Worm (Caenorhabditis elegans) whole organism, L2 larva: ENCODE measurements around the gene gfi-3.

Experiments
- F13H6.1 ChIP-seq: sonication (generic microtip); optimal IDR thresholded peaks from 2 replicates; lab custom pipeline; 2016; ENCODE audit warnings: missing genetic modification characterization, missing compliant biosample characterization
- R02D3.7 ChIP-seq: fragments of 150-350 bp; optimal IDR thresholded peaks from 2 replicates; lab custom pipeline; 2014; ENCODE audit warnings: missing biosample characterization, missing genetic modification characterization
- Y55F3AM.14 ChIP-seq: fragments of 200-800 bp; sonication (Bioruptor generic); optimal IDR thresholded peaks from 2 replicates; lab custom pipeline; 2018; ENCODE audit warnings: mild to moderate bottlenecking, missing genetic modification characterization, missing compliant biosample characterization
- ZK546.5 ChIP-seq: sonication (generic microtip); optimal IDR thresholded peaks from 2 replicates; lab custom pipeline; 2017; ENCODE audit warnings: missing biosample characterization, missing genetic modification characterization
- alr-1 ChIP-seq: fragments of 150-350 bp; optimal IDR thresholded peaks from 2 replicates; lab custom pipeline; 2014; ENCODE audit warnings: missing biosample characterization, missing genetic modification characterization
- ama-1 ChIP-seq: fragments of 150-350 bp; optimal IDR thresholded peaks from 2 replicates; lab custom pipeline; 2018; ENCODE audit warnings: inconsistent platforms
- ceh-16 ChIP-seq: fragments of 150-350 bp; optimal IDR thresholded peaks from 2 replicates; lab custom pipeline; 2014; ENCODE audit warnings: missing biosample characterization, missing genetic modification characterization
- ceh-82 ChIP-seq: fragments of 150-350 bp; optimal IDR thresholded peaks from 2 replicates; lab custom pipeline; 2014; ENCODE audit warnings: missing biosample characterization, missing genetic modification characterization
- crh-2 ChIP-seq: sonication (generic microtip); optimal IDR thresholded peaks from 2 replicates; lab custom pipeline; 2017; ENCODE audit warnings: missing biosample characterization, missing genetic modification characterization
- dmd-4 ChIP-seq: sonication (generic microtip); optimal IDR thresholded peaks from 2 replicates; lab custom pipeline; 2017; ENCODE audit warnings: missing biosample characterization, missing genetic modification characterization
- elt-3 ChIP-seq: sonication (generic microtip); optimal IDR thresholded peaks from 2 replicates; lab custom pipeline; 2017; ENCODE audit warnings: missing biosample characterization, missing genetic modification characterization
- fos-1 ChIP-seq: fragments of 150-350 bp; optimal IDR thresholded peaks from 2 replicates; lab custom pipeline; 2014; ENCODE audit warnings: missing biosample characterization, missing genetic modification characterization
- gmeb-1 ChIP-seq: fragments of 150-350 bp; optimal IDR thresholded peaks from 2 replicates; lab custom pipeline; 2014; ENCODE audit warnings: missing biosample characterization, missing genetic modification characterization
- lin-11 ChIP-seq: fragments of 150-350 bp; sonication (generic microtip); optimal IDR thresholded peaks from 2 replicates; lab custom pipeline; 2014; ENCODE audit warnings: missing biosample characterization, missing genetic modification characterization, inconsistent platforms, mixed read lengths
- lin-39 ChIP-seq: fragments of 150-350 bp; optimal IDR thresholded peaks from 2 replicates; lab custom pipeline; 2014; ENCODE audit warnings: missing biosample characterization, missing genetic modification reagents, missing genetic modification characterization
- lsy-2 ChIP-seq, 2 experiments: fragments of 150-350 bp in 1 of 2; sonication (generic microtip) in 1 of 2; optimal IDR thresholded peaks; 2 replicates each; lab custom pipeline; 2014 to 2017; ENCODE audit warnings: missing biosample characterization in 2 of 2, missing genetic modification characterization in 2 of 2
- mab-5 ChIP-seq: fragments of 150-350 bp; optimal IDR thresholded peaks from 2 replicates; lab custom pipeline; 2014; ENCODE audit warnings: missing biosample characterization, missing genetic modification characterization
- mbf-1 ChIP-seq: sonication (generic microtip); optimal IDR thresholded peaks from 2 replicates; lab custom pipeline; 2017; ENCODE audit warnings: missing biosample characterization, missing genetic modification characterization
- mdl-1 ChIP-seq, 2 experiments: fragments of 150-350 bp in 1 of 2; sonication (generic microtip) in 1 of 2; optimal IDR thresholded peaks; 2 replicates each; lab custom pipeline; 2017; ENCODE audit warnings: missing biosample characterization in 2 of 2, missing genetic modification characterization in 2 of 2
- nhr-11 ChIP-seq: fragments of 150-350 bp; optimal IDR thresholded peaks from 2 replicates; lab custom pipeline; 2014; ENCODE audit warnings: missing biosample characterization, missing genetic modification characterization
- nhr-12 ChIP-seq: fragments of 150-350 bp; optimal IDR thresholded peaks from 2 replicates; lab custom pipeline; 2014; ENCODE audit warnings: missing biosample characterization, missing genetic modification characterization
- nhr-129 ChIP-seq: fragments of 150-350 bp; optimal IDR thresholded peaks from 2 replicates; lab custom pipeline; 2014; ENCODE audit warnings: missing biosample characterization, missing genetic modification characterization
- nhr-21 ChIP-seq: fragments of 150-350 bp; optimal IDR thresholded peaks from 2 replicates; lab custom pipeline; 2014; ENCODE audit warnings: missing biosample characterization, missing genetic modification characterization
- nhr-23 ChIP-seq: fragments of 150-350 bp; optimal IDR thresholded peaks from 2 replicates; lab custom pipeline; 2014; ENCODE audit warnings: missing biosample characterization, missing genetic modification reagents, missing genetic modification characterization
- nhr-25 ChIP-seq: fragments of 150-350 bp; sonication (generic microtip); optimal IDR thresholded peaks from 3 replicates; lab custom pipeline; 2014; ENCODE audit warnings: missing biosample characterization, missing genetic modification characterization
- nhr-6 ChIP-seq: fragments of 150-350 bp; optimal IDR thresholded peaks from 2 replicates; lab custom pipeline; 2014; ENCODE audit warnings: missing biosample characterization, missing genetic modification characterization
- nhr-77 ChIP-seq: fragments of 150-350 bp; optimal IDR thresholded peaks from 2 replicates; lab custom pipeline; 2014; ENCODE audit warnings: missing biosample characterization, missing genetic modification characterization
- sem-4 ChIP-seq: fragments of 150-350 bp; optimal IDR thresholded peaks from 2 replicates; lab custom pipeline; 2014; ENCODE audit warnings: missing biosample characterization, missing genetic modification reagents, missing genetic modification characterization
- skn-1 ChIP-seq: sonication (generic microtip); optimal IDR thresholded peaks from 2 replicates; lab custom pipeline; 2017; ENCODE audit warnings: missing biosample characterization, missing genetic modification characterization
- sma-3 ChIP-seq: sonication (generic microtip); optimal IDR thresholded peaks from 2 replicates; lab custom pipeline; 2016; ENCODE audit warnings: missing genetic modification reagents, missing genetic modification characterization, missing compliant biosample characterization
- sma-9 ChIP-seq, 2 experiments: fragments of 150-350 bp in 1 of 2; sonication (generic microtip) in 1 of 2; optimal IDR thresholded peaks; 2 replicates each; lab custom pipeline; 2014 to 2016; ENCODE audit warnings: missing genetic modification characterization in 2 of 2, mild to moderate bottlenecking in 1 of 2, missing biosample characterization in 1 of 2, missing compliant biosample characterization in 1 of 2, missing genetic modification reagents in 1 of 2, moderate library complexity in 1 of 2
- snpc-4 ChIP-seq: fragments of 150-350 bp; optimal IDR thresholded peaks from 2 replicates; lab custom pipeline; 2014; ENCODE audit warnings: missing biosample characterization, missing genetic modification characterization
- unc-55 ChIP-seq: fragments of 150-350 bp; sonication (generic microtip); optimal IDR thresholded peaks from 3 replicates; lab custom pipeline; 2014; ENCODE audit warnings: missing biosample characterization, missing genetic modification reagents, missing genetic modification characterization
- zag-1 ChIP-seq: fragments of 150-350 bp; optimal IDR thresholded peaks from 2 replicates; lab custom pipeline; 2014; ENCODE audit warnings: missing biosample characterization, missing genetic modification characterization
- ztf-11 ChIP-seq: sonication (generic microtip); optimal IDR thresholded peaks from 2 replicates; lab custom pipeline; 2017; ENCODE audit warnings: missing biosample characterization, missing genetic modification characterization
- ztf-4 ChIP-seq: fragments of 150-350 bp; optimal IDR thresholded peaks from 2 replicates; lab custom pipeline; 2014; ENCODE audit warnings: missing biosample characterization, missing genetic modification characterization

The gfi-3 gene

ce11 chrX:14478743-14479428 is 1.5 kb upstream of the gfi-3 start, which contains the start of gene M163.11:
TSS of gene M163.11 (plus strand) at chrX:14479378.
- TF ChIP-seq fos-1 (tag; lab: Kevin White, UChicago) (peak; percentile 12), zag-1 (no peak), lsy-2 (tag; optimal IDR thresholded peaks at IDR 0.05; lab: Kevin White, UChicago) (peak in 1 of 2 experiments; percentile 11), gmeb-1 (tag; lab: Kevin White, UChicago) (peak; percentile 35), mdl-1 (tag; optimal IDR thresholded peaks at IDR 0.05; lab: Kevin White, UChicago) (no peak), ztf-4 (tag; lab: Kevin White, UChicago) (no peak), nhr-12 (tag; lab: Kevin White, UChicago) (no peak), R02D3.7 (tag; lab: Kevin White, UChicago) (no peak), sma-3 (GFP tag; lab: Kevin White, UChicago) (peak; percentile 57), elt-3 (no peak), dmd-4 (tag; lab: Kevin White, UChicago) (no peak), nhr-77 (tag; lab: Kevin White, UChicago) (no peak), ZK546.5 (tag; lab: Kevin White, UChicago) (no peak), crh-2 (tag; lab: Kevin White, UChicago) (peak; percentile 40), lin-11 (tag; lab: Kevin White, UChicago) (no peak), sem-4 (tag; lab: Kevin White, UChicago) (no peak), Y55F3AM.14 (GFP tag; lab: Kevin White, UChicago) (no peak), sma-9 (GFP tag; optimal IDR thresholded peaks at IDR 0.05; lab: Kevin White, UChicago) (peak; percentile 4), sma-9 (tag; optimal IDR thresholded peaks at IDR 0.05; lab: Kevin White, UChicago) (no peak), nhr-129 (tag; lab: Kevin White, UChicago) (peak; percentile 1), F13H6.1 (tag; lab: Kevin White, UChicago) (peak; percentile 1), nhr-21 (tag; lab: Kevin White, UChicago) (peak; percentile 27), nhr-25 (no peak), nhr-23 (tag; lab: Kevin White, UChicago) (no peak)

ce11 chrX:14481637-14482036 is 1.3 kb downstream of the gfi-3 start:
- TF ChIP-seq ama-1 (lab: Kevin White, UChicago) (no peak), snpc-4 (tag; lab: Kevin White, UChicago) (peak; percentile 70)
- TF ChIP-seq, all 48 proteins: peak for 1

ce11 chrX:14484827-14485226 is 4.5 kb downstream of the gfi-3 start, which contains the start of gene M163.8:
TSS of gene M163.8 (plus strand) at chrX:14485127.
- TF ChIP-seq ceh-16 (no peak), lin-39 (tag; lab: Kevin White, UChicago) (no peak), nhr-12 (tag; lab: Kevin White, UChicago) (no peak), ztf-11 (tag; lab: Kevin White, UChicago) (no peak), nhr-6 (no peak), fos-1 (tag; lab: Kevin White, UChicago) (no peak), mab-5 (no peak), alr-1 (tag; lab: Kevin White, UChicago) (no peak), nhr-129 (tag; lab: Kevin White, UChicago) (no peak), zag-1 (no peak)

- no peak for TF ChIP-seq ama-1 (lab: Kevin White, UChicago)
- no peak for TF ChIP-seq skn-1 (tag; lab: Kevin White, UChicago)
- no peak for TF ChIP-seq ztf-11 (tag; lab: Kevin White, UChicago)
- TF ChIP-seq gmeb-1 (tag; lab: Kevin White, UChicago), result no peak
- no peak for TF ChIP-seq R02D3.7 (tag; lab: Kevin White, UChicago)
- TF ChIP-seq ceh-16, result no peak
- TF ChIP-seq nhr-21 (tag; lab: Kevin White, UChicago), result no peak
- TF ChIP-seq mdl-1 (tag; optimal IDR thresholded peaks at IDR 0.05; lab: Kevin White, UChicago), result no peak
- no peak for TF ChIP-seq nhr-12 (tag; lab: Kevin White, UChicago)
- TF ChIP-seq ceh-82 (tag; lab: Kevin White, UChicago), result no peak
- TF ChIP-seq mbf-1, result no peak
- no peak for TF ChIP-seq nhr-25
- no peak for TF ChIP-seq fos-1 (tag; lab: Kevin White, UChicago)
- TF ChIP-seq sma-9 (GFP tag; optimal IDR thresholded peaks at IDR 0.05; lab: Kevin White, UChicago), result no peak
- no peak for TF ChIP-seq sma-9 (tag; optimal IDR thresholded peaks at IDR 0.05; lab: Kevin White, UChicago)
- TF ChIP-seq lsy-2 (tag; optimal IDR thresholded peaks at IDR 0.05; lab: Kevin White, UChicago), result no peak
- no peak for TF ChIP-seq unc-55 (GFP tag; lab: Kevin White, UChicago)
- TF ChIP-seq F13H6.1 (tag; lab: Kevin White, UChicago), result no peak
- no peak for TF ChIP-seq nhr-11
Measured at ce11 chrX:14486503-14486902, 6.1 kb downstream of the gfi-3 start.
